Fruit fly (Drosophila melanogaster) whole organism, embryonic: ENCODE results near the gene RpL32.

Experiments
- CG11085 ChIP-seq: fragments of 200-800 bp; sonication (Bioruptor generic); IDR thresholded peaks from 2 replicates; pipeline ENCODE4 v1.3.6; 2022; ENCODE audit warnings: missing biosample characterization, missing genetic modification characterization
- CG11504 ChIP-seq: fragments of 200-800 bp; sonication (Bioruptor generic); optimal IDR thresholded peaks from 3 replicates; lab custom pipeline; 2019; ENCODE audit warnings: missing biosample characterization, mild to moderate bottlenecking, missing genetic modification characterization, moderate library complexity
- CG12071 ChIP-seq: fragments of 200-800 bp; sonication (Bioruptor generic); optimal IDR thresholded peaks from 3 replicates; lab custom pipeline; 2018; ENCODE audit warnings: missing biosample characterization, mild to moderate bottlenecking, missing genetic modification characterization
- CG12744 ChIP-seq: fragments of 200-800 bp; sonication (Bioruptor generic); optimal IDR thresholded peaks from 2 replicates; lab custom pipeline; 2016; ENCODE audit warnings: missing biosample characterization, missing genetic modification characterization
- CG12769 ChIP-seq: fragments of 200-800 bp; sonication (Bioruptor generic); optimal IDR thresholded peaks from 2 replicates; lab custom pipeline; 2019; ENCODE audit warnings: missing biosample characterization, mild to moderate bottlenecking, missing genetic modification characterization, moderate library complexity
- CG13287 ChIP-seq: fragments of 200-800 bp; sonication (Bioruptor generic); IDR thresholded peaks from 2 replicates; pipeline ENCODE4 v1.3.6; 2022; ENCODE audit warnings: missing biosample characterization, missing genetic modification characterization; ENCODE audit not compliant: partially characterized antibody
- CG14050 ChIP-seq: fragments of 200-800 bp; sonication (Bioruptor generic); IDR thresholded peaks from 3 replicates; pipeline ENCODE4 v1.3.6; 2022; ENCODE audit warnings: missing biosample characterization, missing genetic modification characterization
- CG14965 ChIP-seq: fragments of 200-800 bp; sonication (Bioruptor generic); optimal IDR thresholded peaks from 2 replicates; lab custom pipeline; 2016; ENCODE audit warnings: missing biosample characterization, missing genetic modification characterization, borderline replicate concordance
- CG15601 ChIP-seq: fragments of 200-800 bp; sonication (Bioruptor generic); optimal IDR thresholded peaks from 3 replicates; lab custom pipeline; 2019; ENCODE audit warnings: missing biosample characterization, mild to moderate bottlenecking, missing genetic modification characterization, moderate library complexity
- CG1602 ChIP-seq: fragments of 200-800 bp; sonication (Bioruptor generic); optimal IDR thresholded peaks from 3 replicates; lab custom pipeline; 2016; ENCODE audit warnings: missing biosample characterization, missing genetic modification characterization
- CG17186 ChIP-seq: fragments of 200-800 bp; sonication (Bioruptor generic); optimal IDR thresholded peaks from 3 replicates; lab custom pipeline; 2017; ENCODE audit warnings: missing biosample characterization, missing genetic modification reagents, missing genetic modification characterization
- CG17361 ChIP-seq: fragments of 200-800 bp; sonication (Bioruptor generic); IDR thresholded peaks from 3 replicates; pipeline ENCODE4 v1.3.6; 2022; ENCODE audit warnings: missing biosample characterization, missing genetic modification characterization
- CG18262 ChIP-seq: fragments of 200-800 bp; optimal IDR thresholded peaks from 3 replicates; lab custom pipeline; 2019; ENCODE audit warnings: missing biosample characterization, mild to moderate bottlenecking, missing genetic modification characterization, moderate library complexity
- CG18476 ChIP-seq: fragments of 200-800 bp; sonication (Bioruptor generic); optimal IDR thresholded peaks from 2 replicates; lab custom pipeline; 2016; ENCODE audit warnings: missing biosample characterization, mild to moderate bottlenecking, missing genetic modification characterization
- CG30020 ChIP-seq: fragments of 200-800 bp; optimal IDR thresholded peaks from 2 replicates; lab custom pipeline; 2019; ENCODE audit warnings: missing biosample characterization, mild to moderate bottlenecking, missing genetic modification characterization, moderate library complexity
- CG31441 ChIP-seq: fragments of 200-800 bp; sonication (Bioruptor generic); IDR thresholded peaks from 2 replicates; pipeline ENCODE4 v1.3.6; 2022; ENCODE audit warnings: missing biosample characterization, missing genetic modification characterization
- CG34376 ChIP-seq: fragments of 200-800 bp; sonication (Bioruptor generic); optimal IDR thresholded peaks from 2 replicates; lab custom pipeline; 2018; ENCODE audit warnings: missing biosample characterization, mild to moderate bottlenecking, missing genetic modification characterization
- CG6272 ChIP-seq: fragments of 200-800 bp; sonication (Bioruptor generic); IDR thresholded peaks from 2 replicates; pipeline ENCODE4 v1.3.6; 2022; ENCODE audit warnings: missing biosample characterization, missing genetic modification characterization
- CG6689 ChIP-seq: fragments of 200-800 bp; sonication (Bioruptor generic); IDR thresholded peaks from 2 replicates; pipeline ENCODE4 v1.3.6; 2022; ENCODE audit warnings: missing biosample characterization, missing genetic modification characterization
- CG7357 ChIP-seq: fragments of 200-800 bp; sonication (Bioruptor generic); IDR thresholded peaks from 3 replicates; pipeline ENCODE4 v1.3.6; 2022; ENCODE audit warnings: missing biosample characterization, missing genetic modification characterization
- CG7556 ChIP-seq: fragments of 200-800 bp; sonication (Bioruptor generic); optimal IDR thresholded peaks from 2 replicates; lab custom pipeline; 2017; ENCODE audit warnings: missing biosample characterization, mild to moderate bottlenecking, missing genetic modification characterization
- CG9215 ChIP-seq: fragments of 200-800 bp; sonication (Bioruptor generic); IDR thresholded peaks from 2 replicates; pipeline ENCODE4 v1.3.6; 2022; ENCODE audit warnings: missing biosample characterization, missing genetic modification characterization
- CG9932 ChIP-seq: fragments of 200-800 bp; sonication (Bioruptor generic); IDR thresholded peaks from 2 replicates; pipeline ENCODE4 v1.3.6; 2022; ENCODE audit warnings: missing biosample characterization, missing genetic modification characterization
- Camta ChIP-seq: fragments of 200-800 bp; sonication (Bioruptor generic); optimal IDR thresholded peaks from 2 replicates; lab custom pipeline; 2016; ENCODE audit warnings: missing biosample characterization, missing genetic modification characterization
- Dbx ChIP-seq: fragments of 200-800 bp; sonication (Bioruptor generic); IDR thresholded peaks from 3 replicates; pipeline ENCODE4 v1.3.6; 2022; ENCODE audit warnings: missing biosample characterization, missing genetic modification characterization
- Deaf1 ChIP-seq: fragments of 200-800 bp; optimal IDR thresholded peaks from 3 replicates; lab custom pipeline; 2019; ENCODE audit warnings: missing biosample characterization, mild to moderate bottlenecking, missing genetic modification characterization, moderate library complexity
- Dip3 ChIP-seq: fragments of 200-800 bp; sonication (Bioruptor generic); optimal IDR thresholded peaks from 3 replicates; lab custom pipeline; 2016; ENCODE audit warnings: missing biosample characterization, missing genetic modification characterization
- Dll ChIP-seq: fragments of 200-800 bp; sonication (Bioruptor generic); IDR thresholded peaks from 4 replicates; pipeline ENCODE4 v1.3.6; 2022; ENCODE audit warnings: missing biosample characterization, missing genetic modification characterization; ENCODE audit not compliant: partially characterized antibody
- Dp ChIP-seq: fragments of 200-800 bp; sonication (Bioruptor generic); optimal IDR thresholded peaks from 2 replicates; lab custom pipeline; 2018; ENCODE audit warnings: missing biosample characterization, mild to moderate bottlenecking, missing genetic modification characterization, moderate library complexity
- Ets97D ChIP-seq: fragments of 200-800 bp; sonication (Bioruptor generic); optimal IDR thresholded peaks from 3 replicates; lab custom pipeline; 2016; ENCODE audit warnings: missing biosample characterization, missing genetic modification characterization
- Fer2 ChIP-seq: fragments of 200-800 bp; sonication (Bioruptor generic); optimal IDR thresholded peaks from 2 replicates; lab custom pipeline; 2018; ENCODE audit warnings: missing biosample characterization, mild to moderate bottlenecking, missing genetic modification characterization, moderate library complexity
- Side ChIP-seq: fragments of 200-800 bp; sonication (Bioruptor generic); optimal IDR thresholded peaks from 2 replicates; lab custom pipeline; 2016; ENCODE audit warnings: missing biosample characterization, missing genetic modification characterization
- Spps ChIP-seq: fragments of 200-800 bp; sonication (Bioruptor generic); optimal IDR thresholded peaks from 2 replicates; lab custom pipeline; 2018; ENCODE audit warnings: missing biosample characterization, mild to moderate bottlenecking, missing genetic modification characterization
- az2 ChIP-seq: fragments of 200-800 bp; sonication (Bioruptor generic); optimal IDR thresholded peaks from 3 replicates; lab custom pipeline; 2016; ENCODE audit warnings: missing biosample characterization, missing genetic modification characterization
- bowl ChIP-seq: fragments of 200-800 bp; sonication (Bioruptor generic); IDR thresholded peaks from 2 replicates; pipeline ENCODE4 v1.3.6; 2022; ENCODE audit warnings: missing biosample characterization, missing genetic modification characterization
- esg ChIP-seq: fragments of 200-800 bp; sonication (Bioruptor generic); conservative IDR thresholded peaks from 2 replicates; pipeline ENCODE4 v1.3.6; 2022; ENCODE audit warnings: missing biosample characterization, missing genetic modification characterization
- ewg ChIP-seq: fragments of 200-800 bp; sonication (Bioruptor generic); optimal IDR thresholded peaks from 3 replicates; lab custom pipeline; 2017; ENCODE audit warnings: mild to moderate bottlenecking, missing biosample characterization, missing genetic modification reagents, missing genetic modification characterization
- fru ChIP-seq: fragments of >200 bp; optimal IDR thresholded peaks from 2 replicates; lab custom pipeline; 2017
- gfzf ChIP-seq: fragments of 200-800 bp; sonication (Bioruptor generic); optimal IDR thresholded peaks from 2 replicates; lab custom pipeline; 2016; ENCODE audit warnings: missing biosample characterization, mild to moderate bottlenecking, missing genetic modification characterization, moderate library complexity
- gsb-n ChIP-seq: fragments of 200-800 bp; sonication (Bioruptor generic); optimal IDR thresholded peaks from 3 replicates; lab custom pipeline; 2018; ENCODE audit warnings: missing biosample characterization, mild to moderate bottlenecking, missing genetic modification characterization
- her ChIP-seq: fragments of 200-800 bp; sonication (Bioruptor generic); optimal IDR thresholded peaks from 2 replicates; lab custom pipeline; 2016; ENCODE audit warnings: missing biosample characterization, missing genetic modification characterization
- insv ChIP-seq, 2 experiments: fragments of 200-800 bp; sonication (Bioruptor generic); optimal IDR thresholded peaks; 3 replicates each; lab custom pipeline; 2016 to 2018; ENCODE audit warnings: missing biosample characterization in 2 of 2, missing genetic modification characterization in 2 of 2
- jumu ChIP-seq: fragments of 200-800 bp; sonication (Bioruptor generic); optimal IDR thresholded peaks from 3 replicates; lab custom pipeline; 2016; ENCODE audit warnings: missing biosample characterization, missing genetic modification characterization
- kay ChIP-seq: fragments of 200-800 bp; sonication (Bioruptor generic); optimal IDR thresholded peaks from 2 replicates; lab custom pipeline; 2016; ENCODE audit warnings: missing biosample characterization, missing genetic modification characterization
- kni ChIP-seq: fragments of 200-800 bp; sonication (Bioruptor generic); optimal IDR thresholded peaks from 3 replicates; lab custom pipeline; 2017; ENCODE audit warnings: mild to moderate bottlenecking, missing biosample characterization, missing genetic modification reagents, missing genetic modification characterization
- pnt ChIP-seq: fragments of 200-800 bp; sonication (Bioruptor generic); optimal IDR thresholded peaks from 3 replicates; lab custom pipeline; 2016; ENCODE audit warnings: missing biosample characterization, missing genetic modification characterization
- sc ChIP-seq, 3 experiments: fragments of >200 bp in 2 of 3; fragments of 200-800 bp in 1 of 3; sonication (Bioruptor generic) in 1 of 3; optimal IDR thresholded peaks; 2 replicates in 2 of 3; 3 replicates in 1 of 3; lab custom pipeline; 2017; ENCODE audit warnings: mild to moderate bottlenecking in 1 of 3, missing biosample characterization in 1 of 3, missing genetic modification characterization in 1 of 3, missing genetic modification reagents in 1 of 3
- seq ChIP-seq: fragments of 200-800 bp; sonication (Bioruptor generic); IDR thresholded peaks from 2 replicates; pipeline ENCODE4 v1.3.6; 2022; ENCODE audit warnings: missing biosample characterization, missing genetic modification characterization
- ssp ChIP-seq: fragments of 200-800 bp; sonication (Bioruptor generic); IDR thresholded peaks from 2 replicates; pipeline ENCODE4 v1.3.6; 2022; ENCODE audit warnings: missing biosample characterization, missing genetic modification characterization
- sug ChIP-seq: fragments of 200-800 bp; optimal IDR thresholded peaks from 2 replicates; lab custom pipeline; 2019; ENCODE audit warnings: missing biosample characterization, mild to moderate bottlenecking, missing genetic modification characterization, moderate library complexity
- usp ChIP-seq: fragments of >200 bp; optimal IDR thresholded peaks from 2 replicates; lab custom pipeline; 2017; ENCODE audit warnings: missing biosample characterization, missing genetic modification characterization

RpL32 gene

DNA sequence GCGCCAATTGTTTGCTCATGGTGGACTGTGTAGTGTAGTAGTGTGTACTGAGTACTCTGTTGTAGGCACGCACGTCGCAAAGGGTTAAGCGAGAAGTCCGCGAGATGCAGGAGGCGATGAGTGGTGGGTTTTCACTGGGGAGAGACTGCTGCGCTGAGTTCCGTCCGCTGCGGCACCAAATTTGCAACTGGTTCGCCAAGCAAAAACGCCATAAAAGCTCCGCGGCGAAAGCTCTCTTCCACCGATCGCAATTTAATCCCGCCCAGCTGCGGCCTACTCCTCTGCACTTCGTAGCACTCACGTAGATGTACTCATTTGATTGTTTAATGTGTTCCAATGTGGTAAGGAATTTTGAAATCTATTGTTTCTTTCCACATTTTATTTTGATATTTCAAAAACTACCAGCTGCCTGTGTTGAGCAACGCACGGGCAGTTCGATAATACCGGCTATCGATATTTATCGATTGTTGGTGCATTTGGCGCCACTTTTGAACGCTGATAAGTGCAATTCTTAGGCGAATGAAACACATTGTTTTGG lies 30.9 kb downstream of the RpL32 start, which contains the start of gene CG7920 (continued):
- TF ChIP-seq CG34376 (GFP tag; lab: Kevin White, UChicago) (peak; percentile 77), CG17186 (GFP tag; lab: Kevin White, UChicago) (peak; percentile 43), az2 (GFP tag; lab: Kevin White, UChicago) (no peak), Dbx (GFP tag; lab: Robert Waterston, UW) (no peak), CG30020 (tag; lab: Kevin White, UChicago) (no peak), CG7556 (GFP tag; lab: Kevin White, UChicago) (peak; percentile 23), kay (GFP tag; lab: Kevin White, UChicago) (no peak), Dp (GFP tag; lab: Kevin White, UChicago) (peak; percentile 99), ssp (GFP tag; lab: Robert Waterston, UW) (no peak), Spps (tag; lab: Kevin White, UChicago) (no peak), CG14965 (GFP tag; lab: Kevin White, UChicago) (no peak), CG11504 (tag; lab: Kevin White, UChicago) (no peak), CG18262 (tag; lab: Kevin White, UChicago) (peak; percentile 51), CG17361 (GFP tag; lab: Robert Waterston, UW) (no peak), CG13287 (GFP tag; lab: Robert Waterston, UW) (peak; percentile 89), CG14050 (GFP tag; lab: Robert Waterston, UW) (no peak), insv (GFP tag; optimal IDR thresholded peaks at IDR 0.05; lab: Kevin White, UChicago) (no peak), CG15601 (no peak), gsb-n (tag; lab: Kevin White, UChicago) (no peak), Ets97D (GFP tag; lab: Kevin White, UChicago) (no peak), CG12071 (GFP tag; lab: Kevin White, UChicago) (peak; percentile 24), ewg (GFP tag; lab: Kevin White, UChicago) (peak; percentile 3), CG9215 (GFP tag; lab: Robert Waterston, UW) (no peak), Dll (GFP tag; lab: Robert Waterston, UW) (peak; percentile 89), her (peak; percentile 8), fru (lab: Kevin White, UChicago) (no peak), CG12769 (tag; lab: Kevin White, UChicago) (peak; percentile 52), sc (optimal IDR thresholded peaks at IDR 0.05; lab: Kevin White, UChicago) (no peak), sc (GFP tag; optimal IDR thresholded peaks at IDR 0.05; lab: Kevin White, UChicago) (no peak), gfzf (GFP tag; lab: Kevin White, UChicago) (peak; percentile 48), CG11085 (no peak), CG9932 (GFP tag; lab: Robert Waterston, UW) (no peak), esg (GFP tag; lab: Robert Waterston, UW) (no peak), CG18476 (GFP tag; lab: Kevin White, UChicago) (no peak), Dip3 (GFP tag; lab: Kevin White, UChicago) (no peak), jumu (GFP tag; lab: Kevin White, UChicago) (no peak), CG12744 (no peak), Side (GFP tag; lab: Kevin White, UChicago) (no peak), Fer2 (tag; lab: Kevin White, UChicago) (no peak), usp (no peak), Camta (GFP tag; lab: Kevin White, UChicago) (no peak), seq (GFP tag; lab: Robert Waterston, UW) (no peak), Deaf1 (tag; lab: Kevin White, UChicago) (peak; percentile 27), CG6272 (GFP tag; lab: Robert Waterston, UW) (no peak), CG31441 (0 out of 2 replicates have a peak, but pooled peaks have one; percentile 8), bowl (no peak), CG1602 (GFP tag; lab: Kevin White, UChicago) (no peak), CG6689 (no peak), sug (tag; lab: Kevin White, UChicago) (no peak), CG7357 (GFP tag; lab: Robert Waterston, UW) (no peak), pnt (GFP tag; lab: Kevin White, UChicago) (no peak), kni (no peak)
